Worm (Caenorhabditis elegans): ENCODE measurements around the gene F46E10.2.

Gene F46E10.2

DNA sequence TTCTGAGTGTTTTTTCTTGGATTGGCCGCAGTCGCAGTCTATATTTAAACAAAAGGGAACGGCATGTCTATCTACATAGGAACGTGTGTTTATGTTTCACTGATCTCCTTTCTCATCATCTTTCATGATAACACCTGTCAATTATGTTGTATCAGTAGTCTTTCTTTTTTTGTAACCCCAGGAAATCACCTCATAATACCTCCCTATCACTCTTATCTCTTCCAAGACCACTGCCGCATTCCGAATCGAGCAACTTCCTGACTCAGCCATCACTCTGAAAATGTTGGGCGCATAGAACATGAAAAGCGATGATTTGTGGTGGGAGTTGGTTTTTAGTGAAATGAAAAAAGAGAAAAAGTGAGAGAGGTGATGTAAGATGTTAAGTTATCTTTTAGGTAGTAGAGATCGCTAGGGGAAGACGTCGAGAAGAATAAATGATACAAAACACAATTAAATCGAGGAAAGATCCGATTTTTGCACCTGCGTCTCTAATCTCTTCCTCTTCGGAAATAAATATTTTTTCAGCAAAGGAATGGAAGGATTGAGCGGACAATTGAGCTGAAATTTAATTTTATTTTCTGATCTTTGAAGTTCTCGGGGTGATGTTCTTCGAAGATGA lies 2.8 kb downstream of the F46E10.2 start:
- TF ChIP-seq W03F9.2 (tag; optimal IDR thresholded peaks at IDR 0.05) (no peak), him-1 (tag; optimal IDR thresholded peaks at IDR 0.05) (no peak), dao-5 (tag; optimal IDR thresholded peaks at IDR 0.05) (no peak)

DNA sequence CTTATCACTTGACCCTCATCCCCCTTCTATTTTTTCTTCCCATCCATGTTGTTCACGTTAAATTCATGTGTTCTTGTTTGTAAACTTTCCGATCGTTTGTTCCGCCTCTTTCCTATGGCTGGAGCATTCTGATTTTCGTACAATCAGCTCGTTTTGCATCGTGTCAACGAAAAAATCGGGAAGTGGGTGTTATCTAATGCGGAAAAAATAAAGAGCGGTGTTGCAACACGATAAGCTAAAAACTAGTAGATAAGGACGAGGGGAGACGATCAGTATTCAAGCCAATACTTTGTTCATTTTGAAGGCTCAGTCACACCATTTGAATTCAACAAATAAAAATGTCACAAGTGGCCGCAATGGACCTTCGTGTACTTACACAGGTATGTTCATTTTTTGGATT lies 4.5 kb downstream of the F46E10.2 start, which contains the start of gene acs-1:
Gene acs-1 (plus strand): TSS at position 233 of the 400 bp plus-strand sequence.
- no peak for TF ChIP-seq W03F9.2 (tag; optimal IDR thresholded peaks at IDR 0.05)
- TF ChIP-seq him-1 (tag; optimal IDR thresholded peaks at IDR 0.05) = no peak
- TF ChIP-seq dao-5 (tag; optimal IDR thresholded peaks at IDR 0.05) = no peak

- TF ChIP-seq dao-5 (tag; optimal IDR thresholded peaks at IDR 0.05) = no peak
- no peak for TF ChIP-seq W03F9.2 (tag; optimal IDR thresholded peaks at IDR 0.05)
- TF ChIP-seq him-1 (tag; optimal IDR thresholded peaks at IDR 0.05) = no peak
Measured at ce11 chrV:6533030-6533429, 12.8 kb downstream of the F46E10.2 start, which contains the start of gene hpo-26. hpo-26 (minus strand) TSS chrV:6533060.

- TF ChIP-seq dao-5 (tag; optimal IDR thresholded peaks at IDR 0.05) (no peak), W03F9.2 (tag; optimal IDR thresholded peaks at IDR 0.05) (no peak), him-1 (tag; optimal IDR thresholded peaks at IDR 0.05) (no peak)
Measured at ce11 chrV:6538323-6538722, 18.1 kb downstream of the F46E10.2 start.

DNA sequence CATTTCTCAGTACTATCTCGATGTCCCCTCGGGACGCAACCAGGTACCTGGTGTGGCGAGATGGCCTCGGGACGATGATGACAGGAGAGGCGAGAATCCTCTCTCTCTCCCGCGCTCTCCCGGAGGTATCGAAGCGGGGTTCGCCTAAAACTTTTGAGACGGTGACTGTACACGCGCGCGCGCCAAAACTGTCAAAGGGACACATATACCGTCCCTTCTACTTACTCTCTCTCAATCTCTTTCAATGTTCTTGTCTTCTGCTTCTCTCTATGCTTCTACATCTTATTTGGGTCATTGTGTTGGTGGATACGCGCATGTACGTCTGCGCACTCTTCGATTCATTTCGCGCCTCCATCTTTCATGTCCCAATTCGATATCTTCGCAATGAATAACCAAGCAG lies 21.6 kb downstream of the F46E10.2 start:
- TF ChIP-seq him-1 (tag; optimal IDR thresholded peaks at IDR 0.05) (no peak), dao-5 (tag; optimal IDR thresholded peaks at IDR 0.05) (no peak), W03F9.2 (tag; optimal IDR thresholded peaks at IDR 0.05) (no peak)

DNA sequence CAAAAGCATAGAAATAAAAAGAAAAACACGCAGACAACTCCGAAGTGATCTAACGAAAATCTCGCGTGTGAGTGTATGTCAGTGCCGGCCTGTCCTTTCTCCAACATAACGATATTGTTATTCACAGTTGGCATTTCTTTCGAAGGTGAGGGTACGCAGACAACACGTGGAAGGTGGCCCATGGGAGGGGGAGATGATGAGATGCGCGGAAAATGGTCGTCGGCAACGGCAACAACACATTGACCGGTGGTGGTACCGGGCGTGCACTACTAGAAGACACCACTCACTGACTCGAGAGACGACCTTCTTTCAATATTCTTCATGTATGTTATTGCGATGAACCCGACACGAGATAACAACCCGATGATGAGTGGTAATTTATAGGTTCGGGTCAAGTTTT lies 24.8 kb downstream of the F46E10.2 start:
- no peak for TF ChIP-seq dao-5 (tag; optimal IDR thresholded peaks at IDR 0.05)
- no peak for TF ChIP-seq him-1 (tag; optimal IDR thresholded peaks at IDR 0.05)
- no peak for TF ChIP-seq W03F9.2 (tag; optimal IDR thresholded peaks at IDR 0.05)

DNA sequence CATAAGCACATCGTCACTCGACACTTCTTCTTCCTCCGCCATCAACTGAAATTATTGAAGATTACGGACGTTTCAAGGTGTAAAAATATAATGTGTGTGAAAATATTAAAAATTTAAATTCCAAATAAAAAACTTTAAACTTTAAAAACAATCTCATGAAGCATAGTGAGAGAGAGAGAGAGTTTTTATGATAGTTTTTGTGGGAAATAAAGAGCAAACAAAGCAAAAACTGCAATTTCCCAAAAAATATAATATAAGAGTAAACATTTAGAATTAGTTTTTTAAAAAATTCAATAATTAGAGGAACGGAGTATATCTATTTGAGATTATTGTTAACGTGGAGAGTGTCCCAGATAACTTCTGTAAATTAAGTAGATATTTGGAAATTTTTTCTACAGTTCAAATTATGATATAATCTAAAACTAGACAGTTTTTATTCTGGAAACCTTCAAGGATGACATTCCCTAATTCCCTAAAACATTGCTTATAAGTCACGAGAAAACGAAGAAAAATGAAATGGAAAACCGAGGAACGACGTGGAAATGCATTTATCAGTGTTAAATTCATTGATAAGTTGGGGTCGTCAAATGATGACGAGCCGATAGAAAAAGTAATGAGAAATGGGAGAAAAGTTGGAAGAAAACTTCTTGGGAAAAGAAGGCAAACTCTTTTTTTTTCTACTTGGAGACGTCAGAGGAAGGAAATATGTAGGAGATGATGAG lies 26.4 kb downstream of the F46E10.2 start, which contains the start of gene dre-1:
Gene dre-1 (minus strand): TSS at position 51 of the 722 bp plus-strand sequence.
- no peak for TF ChIP-seq him-1 (tag; optimal IDR thresholded peaks at IDR 0.05)
- TF ChIP-seq dao-5 (tag; optimal IDR thresholded peaks at IDR 0.05) = no peak
- TF ChIP-seq W03F9.2 (tag; optimal IDR thresholded peaks at IDR 0.05) = no peak

DNA sequence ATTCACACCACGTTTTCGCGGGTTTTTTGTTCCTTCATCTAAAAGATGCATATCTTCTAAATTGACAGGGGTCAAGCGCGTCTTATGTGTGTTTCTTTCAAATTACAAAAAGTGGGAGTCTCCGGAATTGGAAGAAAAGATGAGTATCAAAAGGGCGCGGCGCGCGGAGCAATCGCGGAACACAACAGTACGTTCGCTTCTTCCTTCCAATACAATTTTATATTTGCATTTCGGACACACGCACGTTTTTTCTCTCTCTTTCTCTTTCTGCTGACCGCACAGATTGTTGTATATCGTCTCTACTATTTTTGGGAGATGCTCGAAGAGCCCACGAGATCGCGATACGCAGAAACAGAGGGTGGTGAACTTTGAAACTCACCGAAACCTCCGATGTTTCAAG lies 28.1 kb downstream of the F46E10.2 start:
- TF ChIP-seq dao-5 (tag; optimal IDR thresholded peaks at IDR 0.05) (no peak), W03F9.2 (tag; optimal IDR thresholded peaks at IDR 0.05) (no peak), him-1 (tag; optimal IDR thresholded peaks at IDR 0.05) (no peak)

DNA sequence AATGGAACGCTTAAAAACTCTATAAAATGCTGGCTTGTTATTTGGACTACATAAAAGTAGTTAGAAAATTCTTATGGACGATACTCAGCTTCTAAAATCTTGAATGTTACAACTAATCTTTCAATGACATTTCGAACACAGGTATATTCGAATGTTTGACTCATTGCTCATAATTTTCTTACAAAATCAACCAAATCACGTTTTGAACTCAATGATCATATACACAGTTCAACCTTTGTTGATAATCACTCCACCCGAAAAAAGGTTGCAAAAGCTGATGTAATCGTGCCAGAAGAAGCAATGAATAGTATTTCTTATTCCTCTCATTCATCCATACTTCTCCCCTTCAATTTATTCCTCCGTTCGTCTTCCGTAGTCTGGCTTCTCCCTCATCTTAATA lies 28.9 kb downstream of the F46E10.2 start, which contains the start of gene K04A8.20:
Gene K04A8.20 (plus strand): TSS at position 301 of the 400 bp plus-strand sequence.
- TF ChIP-seq W03F9.2 (tag; optimal IDR thresholded peaks at IDR 0.05) (no peak), dao-5 (tag; optimal IDR thresholded peaks at IDR 0.05) (no peak), him-1 (tag; optimal IDR thresholded peaks at IDR 0.05) (no peak)

DNA sequence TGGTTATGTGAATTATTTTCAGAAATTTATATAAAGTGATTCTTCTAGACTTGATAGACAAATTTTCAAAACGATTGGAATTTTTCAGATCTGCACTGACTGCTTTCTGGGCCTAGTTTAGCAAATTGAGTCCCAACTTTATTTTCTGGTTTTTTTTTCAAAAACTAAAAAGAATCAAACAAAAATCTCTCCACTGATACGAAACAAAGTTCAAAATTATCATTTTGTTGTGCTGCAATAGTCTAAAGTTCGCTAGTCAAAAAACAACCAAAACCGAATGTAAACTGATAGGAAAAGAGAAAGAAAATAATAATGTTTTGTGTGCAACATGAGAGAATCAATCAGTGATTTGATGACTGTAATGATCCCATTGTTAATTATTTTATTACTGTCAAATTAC lies 29.6 kb downstream of the F46E10.2 start, which contains the start of gene lipl-4:
Gene lipl-4 (plus strand): TSS at position 301 of the 400 bp plus-strand sequence.
- TF ChIP-seq dao-5 (tag; optimal IDR thresholded peaks at IDR 0.05) = no peak
- TF ChIP-seq W03F9.2 (tag; optimal IDR thresholded peaks at IDR 0.05) = no peak
- no peak for TF ChIP-seq him-1 (tag; optimal IDR thresholded peaks at IDR 0.05)

- TF ChIP-seq him-1 (tag; optimal IDR thresholded peaks at IDR 0.05) = no peak
- TF ChIP-seq W03F9.2 (tag; optimal IDR thresholded peaks at IDR 0.05) = no peak
- peak; percentile 26 for TF ChIP-seq dao-5 (tag; optimal IDR thresholded peaks at IDR 0.05)
Measured at ce11 chrV:6551707-6552390, 31.6 kb downstream of the F46E10.2 start, which contains the start of gene twk-10. twk-10 (plus strand) TSS chrV:6552340.

ce11 chrV:6554308-6554707 lies 34.1 kb downstream of the F46E10.2 start, which contains the start of gene K04A8.19:
K04A8.19 (minus strand) TSS chrV:6554408.
- TF ChIP-seq him-1 (tag; optimal IDR thresholded peaks at IDR 0.05) (no peak), dao-5 (tag; optimal IDR thresholded peaks at IDR 0.05) (no peak)

- TF ChIP-seq him-1 (tag; optimal IDR thresholded peaks at IDR 0.05) (no peak), W03F9.2 (tag; optimal IDR thresholded peaks at IDR 0.05) (no peak), dao-5 (tag; optimal IDR thresholded peaks at IDR 0.05) (no peak)
Measured at ce11 chrV:6557035-6557434, 36.8 kb downstream of the F46E10.2 start, which contains the start of gene spp-27. spp-27 (minus strand) TSS chrV:6557135.
